Fruit fly (Drosophila melanogaster): ENCODE data around the gene MED31.

The MED31 gene

DNA sequence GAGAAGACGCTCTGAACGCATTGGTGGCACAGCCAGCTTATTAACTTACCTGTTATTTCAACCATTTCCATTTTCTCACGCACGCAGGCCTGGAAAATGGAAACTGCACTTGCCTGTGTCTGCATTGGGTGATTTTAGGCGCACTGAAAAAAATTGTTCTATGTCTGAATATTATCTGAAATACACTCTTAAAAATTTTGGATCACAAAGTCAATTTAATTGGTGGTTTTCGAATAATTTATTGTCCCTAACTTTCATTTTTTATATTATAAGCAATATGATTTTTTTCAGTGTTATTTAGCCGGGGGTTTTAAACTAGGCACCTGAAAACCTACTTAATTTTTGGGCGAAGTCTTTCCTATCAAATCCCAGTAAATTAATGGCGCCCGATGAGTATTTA lies 21.3 kb downstream of the MED31 start (continued):
- TF ChIP-seq Xbp1 (GFP tag; optimal IDR thresholded peaks at IDR 0.05) (peak; percentile 56), CG33213 (GFP tag; optimal IDR thresholded peaks at IDR 0.05) (peak; percentile 48), Hmx (GFP tag; optimal IDR thresholded peaks at IDR 0.05) (peak; percentile 25), wek (GFP tag; optimal IDR thresholded peaks at IDR 0.05) (no peak), dati (GFP tag; IDR thresholded peaks at IDR 0.05) (peak; percentile 46; the same call in 1 of the 2 replicates), CG18262 (tag; optimal IDR thresholded peaks at IDR 0.05) (peak; percentile 94), dm (GFP tag; optimal IDR thresholded peaks at IDR 0.05) (no peak), CG11723 (GFP tag; optimal IDR thresholded peaks at IDR 0.05) (no peak), CG17359 (tag; optimal IDR thresholded peaks at IDR 0.05) (peak; percentile 93), croc (GFP tag; conservative IDR thresholded peaks at IDR 0.05) (peak; percentile 77; the same call in 2 of the 3 replicates), corto (GFP tag; optimal IDR thresholded peaks at IDR 0.05) (no peak), btn (GFP tag; optimal IDR thresholded peaks at IDR 0.05) (peak; percentile 39), CG34422 (GFP tag; IDR thresholded peaks at IDR 0.05) (peak; percentile 88), CG17361 (GFP tag; IDR thresholded peaks at IDR 0.05) (peak; percentile 91), Sin3A (optimal IDR thresholded peaks at IDR 0.05) (no peak), sim (GFP tag; IDR thresholded peaks at IDR 0.05) (peak; percentile 87), disco-r (GFP tag; optimal IDR thresholded peaks at IDR 0.05) (peak; percentile 19), CG16813 (GFP tag; IDR thresholded peaks at IDR 0.05; ENCODE audit: partially characterized antibody) (no peak), CG1792 (GFP tag; optimal IDR thresholded peaks at IDR 0.05) (peak; percentile 56), br (optimal IDR thresholded peaks at IDR 0.05) (no peak), pum (GFP tag; optimal IDR thresholded peaks at IDR 0.05) (peak; percentile 84), grau (tag; optimal IDR thresholded peaks at IDR 0.05) (peak; percentile 67), vfl (GFP tag; optimal IDR thresholded peaks at IDR 0.05) (peak; percentile 60), HLH3B (GFP tag; IDR thresholded peaks at IDR 0.05) (peak; percentile 83), pho (GFP tag; optimal IDR thresholded peaks at IDR 0.05) (no peak), Dek (tag; optimal IDR thresholded peaks at IDR 0.05) (peak; percentile 52), shn (GFP tag; optimal IDR thresholded peaks at IDR 0.05) (peak; percentile 28), pan (optimal IDR thresholded peaks at IDR 0.05) (no peak), pan (GFP tag; optimal IDR thresholded peaks at IDR 0.05 in 1 of 2, IDR thresholded peaks at IDR 0.05 in 1 of 2) (peak in 1 of 2 experiments; percentile 86), pita (GFP tag; optimal IDR thresholded peaks at IDR 0.05) (no peak), CG7745 (tag; optimal IDR thresholded peaks at IDR 0.05) (no peak), E2f1 (GFP tag; IDR thresholded peaks at IDR 0.05) (peak; percentile 76), caup (GFP tag; optimal IDR thresholded peaks at IDR 0.05; ENCODE audit: severe bottlenecking) (peak; percentile 58), Dip2 (GFP tag; IDR thresholded peaks at IDR 0.05) (no peak), CG8359 (GFP tag; optimal IDR thresholded peaks at IDR 0.05; ENCODE audit: borderline replicate concordance) (peak; percentile 80), CG2199 (GFP tag; IDR thresholded peaks at IDR 0.05) (peak; percentile 92), HLHmδ (GFP tag; optimal IDR thresholded peaks at IDR 0.05) (no peak), Hsf (GFP tag; optimal IDR thresholded peaks at IDR 0.05) (peak; percentile 50), stwl (tag; optimal IDR thresholded peaks at IDR 0.05) (peak; percentile 59), Nf-YC (tag; optimal IDR thresholded peaks at IDR 0.05) (peak; percentile 29), HLH4C (GFP tag; IDR thresholded peaks at IDR 0.05; ENCODE audit: partially characterized antibody) (no peak), klu (GFP tag; IDR thresholded peaks at IDR 0.05) (peak; percentile 65), CG3065 (GFP tag; optimal IDR thresholded peaks at IDR 0.05) (no peak), CG11093 (GFP tag; IDR thresholded peaks at IDR 0.05) (peak; percentile 78), CG11398 (GFP tag; optimal IDR thresholded peaks at IDR 0.05) (no peak), CG42726 (GFP tag; IDR thresholded peaks at IDR 0.05; ENCODE audit: partially characterized antibody) (no peak), sob (GFP tag; IDR thresholded peaks at IDR 0.05) (peak; percentile 73), YL-1 (GFP tag; optimal IDR thresholded peaks at IDR 0.05) (no peak), Dad (GFP tag; optimal IDR thresholded peaks at IDR 0.05) (peak; percentile 52), chm (GFP tag; IDR thresholded peaks at IDR 0.05) (peak; percentile 78), CHES-1-like (GFP tag; optimal IDR thresholded peaks at IDR 0.05) (peak; percentile 31), CG8924 (tag; optimal IDR thresholded peaks at IDR 0.05) (peak; percentile 86), zfh1 (GFP tag; IDR thresholded peaks at IDR 0.05) (peak; percentile 93)
